Fruit fly (Drosophila melanogaster) whole organism, prepupa: Measurements from ENCODE around the gene ddbt.

Experiments
- Blimp-1 ChIP-seq: fragments of 200-800 bp; sonication (Bioruptor generic); optimal IDR thresholded peaks from 3 replicates; lab custom pipeline; 2017; ENCODE audit warnings: missing biosample characterization, missing genetic modification characterization, mild to moderate bottlenecking, moderate library complexity, missing genetic modification reagents
- CG10669 ChIP-seq: fragments of 200-800 bp; sonication (Bioruptor generic); optimal IDR thresholded peaks from 3 replicates; lab custom pipeline; 2018; ENCODE audit warnings: missing biosample characterization, mild to moderate bottlenecking, missing genetic modification characterization, moderate library complexity
- CG11294 ChIP-seq: fragments of 200-800 bp; sonication (Bioruptor generic); IDR thresholded peaks from 2 replicates; pipeline ENCODE4 v1.3.6; 2022; ENCODE audit warnings: missing biosample characterization, missing genetic modification characterization
- CG11902 ChIP-seq: fragments of 200-800 bp; sonication (Bioruptor generic); optimal IDR thresholded peaks from 3 replicates; lab custom pipeline; 2016; ENCODE audit warnings: missing biosample characterization, missing genetic modification characterization
- CG15336 ChIP-seq: fragments of 200-800 bp; sonication (Bioruptor generic); IDR thresholded peaks from 2 replicates; pipeline ENCODE4 v1.3.6; 2022; ENCODE audit warnings: missing biosample characterization, missing genetic modification characterization
- CG3919 ChIP-seq: fragments of 200-800 bp; sonication (Bioruptor generic); optimal IDR thresholded peaks from 3 replicates; lab custom pipeline; 2016; ENCODE audit warnings: missing biosample characterization, missing genetic modification characterization
- CG6163 ChIP-seq: fragments of 200-800 bp; sonication (Bioruptor generic); IDR thresholded peaks from 3 replicates; pipeline ENCODE4 v1.3.6; 2022; ENCODE audit warnings: missing biosample characterization, missing genetic modification characterization
- CG6276 ChIP-seq: fragments of 200-800 bp; sonication (Bioruptor generic); optimal IDR thresholded peaks from 2 replicates; lab custom pipeline; 2017; ENCODE audit warnings: missing biosample characterization, mild to moderate bottlenecking, missing genetic modification characterization
- CG6792 ChIP-seq: fragments of 200-800 bp; sonication (Bioruptor generic); optimal IDR thresholded peaks from 3 replicates; lab custom pipeline; 2016; ENCODE audit warnings: missing biosample characterization, missing genetic modification characterization
- CG6808 ChIP-seq: fragments of 200-800 bp; sonication (Bioruptor generic); optimal IDR thresholded peaks from 3 replicates; lab custom pipeline; 2017; ENCODE audit warnings: missing biosample characterization, missing genetic modification characterization, mild to moderate bottlenecking, moderate library complexity, missing genetic modification reagents
- CG6854 ChIP-seq: fragments of 200-800 bp; sonication (Bioruptor generic); optimal IDR thresholded peaks from 2 replicates; lab custom pipeline; 2017; ENCODE audit warnings: missing biosample characterization, mild to moderate bottlenecking, missing genetic modification characterization
- CG7368 ChIP-seq: fragments of 200-800 bp; sonication (Bioruptor generic); optimal IDR thresholded peaks from 3 replicates; lab custom pipeline; 2016; ENCODE audit warnings: missing biosample characterization, missing genetic modification characterization
- CG8119 ChIP-seq: fragments of 200-800 bp; sonication (Bioruptor generic); IDR thresholded peaks from 3 replicates; pipeline ENCODE4 v1.3.6; 2022; ENCODE audit warnings: missing biosample characterization, missing genetic modification characterization
- CG8319 ChIP-seq: fragments of 200-800 bp; sonication (Bioruptor generic); optimal IDR thresholded peaks from 3 replicates; lab custom pipeline; 2016; ENCODE audit warnings: missing biosample characterization, missing genetic modification characterization
- CG9139 ChIP-seq: fragments of 200-800 bp; sonication (Bioruptor generic); optimal IDR thresholded peaks from 3 replicates; lab custom pipeline; 2017; ENCODE audit warnings: missing biosample characterization, mild to moderate bottlenecking, missing genetic modification characterization
- Eip75B ChIP-seq: fragments of 200-800 bp; sonication (Bioruptor generic); optimal IDR thresholded peaks from 3 replicates; lab custom pipeline; 2016; ENCODE audit warnings: missing biosample characterization, missing genetic modification characterization
- Eip78C ChIP-seq: fragments of 200-800 bp; sonication (Bioruptor generic); peaks from one replicate; lab custom pipeline; 2016; ENCODE audit warnings: missing biosample characterization, missing genetic modification characterization
- Eip93F ChIP-seq: fragments of 200-800 bp; sonication (Bioruptor generic); optimal IDR thresholded peaks from 2 replicates; lab custom pipeline; 2016; ENCODE audit warnings: missing biosample characterization, mild to moderate bottlenecking, missing genetic modification characterization
- Ets21C ChIP-seq: fragments of 200-800 bp; sonication (Bioruptor generic); optimal IDR thresholded peaks from 3 replicates; lab custom pipeline; 2016; ENCODE audit warnings: missing biosample characterization, missing genetic modification characterization
- Ets96B ChIP-seq: fragments of 200-800 bp; optimal IDR thresholded peaks from 2 replicates; lab custom pipeline; 2019; ENCODE audit warnings: missing biosample characterization, mild to moderate bottlenecking, missing genetic modification characterization, moderate library complexity
- Gug ChIP-seq: fragments of 200-800 bp; sonication (Bioruptor generic); IDR thresholded peaks from 2 replicates; pipeline ENCODE4 v1.3.6; 2022; ENCODE audit warnings: missing biosample characterization, missing genetic modification characterization
- Hr39 ChIP-seq: fragments of 200-800 bp; sonication (Bioruptor generic); optimal IDR thresholded peaks from 2 replicates; lab custom pipeline; 2016; ENCODE audit warnings: missing biosample characterization, missing genetic modification characterization
- Lpt ChIP-seq: fragments of 200-800 bp; sonication (Bioruptor generic); optimal IDR thresholded peaks from 3 replicates; lab custom pipeline; 2016; ENCODE audit warnings: missing biosample characterization, missing genetic modification characterization
- Smox ChIP-seq: fragments of 200-800 bp; sonication (Bioruptor generic); optimal IDR thresholded peaks from 3 replicates; lab custom pipeline; 2016; ENCODE audit warnings: missing biosample characterization, missing genetic modification characterization
- Sox102F ChIP-seq: fragments of 200-800 bp; sonication (Bioruptor generic); optimal IDR thresholded peaks from 2 replicates; lab custom pipeline; 2016; ENCODE audit warnings: missing biosample characterization, mild to moderate bottlenecking, missing genetic modification characterization
- acj6 ChIP-seq: fragments of 200-800 bp; sonication (Bioruptor generic); optimal IDR thresholded peaks from 3 replicates; lab custom pipeline; 2016; ENCODE audit warnings: missing biosample characterization, missing genetic modification characterization
- cyc ChIP-seq: fragments of 200-800 bp; sonication (Bioruptor generic); optimal IDR thresholded peaks from 3 replicates; lab custom pipeline; 2016; ENCODE audit warnings: missing biosample characterization, missing genetic modification characterization
- dac ChIP-seq: fragments of 200-800 bp; sonication (Bioruptor generic); optimal IDR thresholded peaks from 2 replicates; lab custom pipeline; 2017; ENCODE audit warnings: missing biosample characterization, mild to moderate bottlenecking, missing genetic modification characterization
- dsx ChIP-seq: fragments of 200-800 bp; optimal IDR thresholded peaks from 3 replicates; lab custom pipeline; 2019; ENCODE audit warnings: missing biosample characterization, mild to moderate bottlenecking, missing genetic modification characterization, moderate library complexity; ENCODE audit not compliant: poor library complexity, severe bottlenecking
- eg ChIP-seq: fragments of 200-800 bp; sonication (Bioruptor generic); IDR thresholded peaks from 3 replicates; pipeline ENCODE4 v1.3.6; 2022; ENCODE audit warnings: missing biosample characterization, missing genetic modification characterization
- esn ChIP-seq: fragments of 200-800 bp; sonication (Bioruptor generic); optimal IDR thresholded peaks from 2 replicates; lab custom pipeline; 2016; ENCODE audit warnings: missing biosample characterization, mild to moderate bottlenecking, missing genetic modification characterization, moderate library complexity
- fd59A ChIP-seq: fragments of 200-800 bp; sonication (Bioruptor generic); optimal IDR thresholded peaks from 2 replicates; lab custom pipeline; 2017; ENCODE audit warnings: missing biosample characterization, mild to moderate bottlenecking, missing genetic modification characterization, missing genetic modification reagents
- fd85E ChIP-seq: fragments of 200-800 bp; sonication (Bioruptor generic); optimal IDR thresholded peaks from 3 replicates; lab custom pipeline; 2016; ENCODE audit warnings: missing biosample characterization, missing genetic modification characterization
- fkh ChIP-seq: fragments of 200-800 bp; sonication (Bioruptor generic); optimal IDR thresholded peaks from 3 replicates; lab custom pipeline; 2017; ENCODE audit warnings: missing biosample characterization, mild to moderate bottlenecking, missing genetic modification characterization, moderate library complexity
- pdm3 ChIP-seq: fragments of 200-800 bp; sonication (Bioruptor generic); optimal IDR thresholded peaks from 3 replicates; lab custom pipeline; 2016; ENCODE audit warnings: missing biosample characterization, missing genetic modification characterization
- ss ChIP-seq, 2 experiments: fragments of 200-800 bp; sonication (Bioruptor generic); optimal IDR thresholded peaks; 2 replicates in 1 of 2; 3 replicates in 1 of 2; lab custom pipeline; 2017 to 2018; ENCODE audit warnings: mild to moderate bottlenecking in 2 of 2, missing biosample characterization in 2 of 2, missing genetic modification characterization in 2 of 2, moderate library complexity in 1 of 2

ddbt gene

DNA sequence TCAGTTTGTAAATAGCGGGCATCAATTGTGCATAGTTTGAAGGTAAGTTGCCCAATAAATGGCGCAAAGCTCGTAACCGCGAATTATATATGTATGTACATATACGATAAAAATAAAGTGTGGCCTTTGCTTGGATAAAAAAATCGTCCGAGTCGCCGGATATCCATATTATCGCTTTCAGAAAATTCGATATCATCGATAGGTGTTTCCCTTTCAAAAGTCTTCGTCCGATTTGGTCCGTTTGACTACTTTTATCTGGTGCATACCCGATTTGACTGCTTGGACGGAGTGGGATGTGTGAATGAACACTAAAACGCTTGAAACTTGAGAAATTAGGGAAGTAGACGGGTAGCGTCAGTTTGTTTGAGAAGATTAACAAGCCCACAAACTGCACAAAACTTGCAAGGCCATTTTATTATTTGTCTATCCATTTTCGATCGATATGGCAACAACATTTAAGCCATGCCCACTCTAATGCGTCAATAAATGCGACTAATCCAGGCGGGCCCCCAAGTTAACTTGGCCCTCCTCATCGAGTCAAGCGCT, 12.3 kb downstream of the ddbt start:
- TF ChIP-seq pdm3 (GFP tag; lab: Kevin White, UChicago) (no peak), Eip78C (GFP tag; lab: Kevin White, UChicago) (peak; percentile 75), esn (GFP tag; lab: Kevin White, UChicago) (peak; percentile 5)

DNA sequence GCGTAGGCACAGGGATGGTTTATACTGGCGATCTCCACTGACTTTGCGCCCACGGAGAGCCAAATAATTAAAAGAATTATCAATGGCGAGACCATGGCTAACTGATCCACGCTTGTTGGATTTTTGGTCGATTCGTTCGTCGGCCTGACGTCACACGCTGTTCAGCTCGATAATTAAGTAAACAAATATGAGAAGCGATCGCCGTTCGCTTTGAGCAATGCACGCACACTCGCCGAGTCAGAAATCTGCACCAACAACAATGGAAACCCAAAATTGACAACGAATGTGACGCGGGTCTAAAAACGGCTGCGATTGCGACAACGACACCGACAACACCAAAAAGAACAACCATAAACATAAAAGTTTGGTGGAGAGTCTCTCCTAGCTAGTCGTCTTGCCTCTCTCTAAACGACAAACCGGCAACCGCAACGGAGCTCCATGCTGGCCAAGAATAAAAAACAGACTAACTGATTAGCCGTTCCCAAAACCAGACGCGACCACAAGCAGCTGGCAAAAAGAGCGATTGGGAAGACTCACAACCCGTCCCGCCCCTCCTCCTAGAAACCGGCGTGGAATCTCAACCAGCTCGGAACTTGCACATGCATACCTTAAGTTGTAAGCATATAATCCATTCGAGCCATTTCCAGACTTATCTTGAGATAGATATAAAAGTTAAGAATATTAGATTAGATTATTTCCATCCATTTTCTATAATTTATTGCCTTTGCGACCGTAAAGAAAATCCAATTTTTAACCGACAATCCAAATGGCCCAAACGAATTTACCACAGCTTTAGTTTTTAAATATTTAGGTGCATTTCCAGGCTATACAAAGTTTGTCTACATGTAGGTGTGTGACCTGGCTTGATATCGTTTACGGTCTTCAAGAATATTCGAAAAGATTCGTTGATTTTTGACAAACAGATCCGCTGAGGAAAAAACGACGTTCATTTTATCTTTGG, 15.2 kb downstream of the ddbt start, which contains the start of gene mthl9:
TSS of gene mthl9 (minus strand) at position 468 of the 961 bp plus-strand sequence.
- no peak for TF ChIP-seq CG11902 (GFP tag; lab: Kevin White, UChicago)
- no peak for TF ChIP-seq ss (GFP tag; optimal IDR thresholded peaks at IDR 0.05; lab: Kevin White, UChicago)
- no peak for TF ChIP-seq CG8119 (GFP tag; lab: Robert Waterston, UW)
- TF ChIP-seq Sox102F (GFP tag; lab: Kevin White, UChicago) = no peak
- TF ChIP-seq Hr39 (GFP tag; lab: Kevin White, UChicago) = no peak
- peak; percentile 39; the same call in 1 of the 2 replicates for TF ChIP-seq CG15336 (GFP tag; lab: Robert Waterston, UW)
- peak; percentile 9 for TF ChIP-seq Lpt (GFP tag; lab: Kevin White, UChicago)
- TF ChIP-seq Eip78C (GFP tag; lab: Kevin White, UChicago) = peak; percentile 21
- peak; percentile 23 for TF ChIP-seq esn (GFP tag; lab: Kevin White, UChicago)
- TF ChIP-seq CG6854 (GFP tag; lab: Kevin White, UChicago) = peak; percentile 56
- TF ChIP-seq CG10669 = peak; percentile 82

DNA sequence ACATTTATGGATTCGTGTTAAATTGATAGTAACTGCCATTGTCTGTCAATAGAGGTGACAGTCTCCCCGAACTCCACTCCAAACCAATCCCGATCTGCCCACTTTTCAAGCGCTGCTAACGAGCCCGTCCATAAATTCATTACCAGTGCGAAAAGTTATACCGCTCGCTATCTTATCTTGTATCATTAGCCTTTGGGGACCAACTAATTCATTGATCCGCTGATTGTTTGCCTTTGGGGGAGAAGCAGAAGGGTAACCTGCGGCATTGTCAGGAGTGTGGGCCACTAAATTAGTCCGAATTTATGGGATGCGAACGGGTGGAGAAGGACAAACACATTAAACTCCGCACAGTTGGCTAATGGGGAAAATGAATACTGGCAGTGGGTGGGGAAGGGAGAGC, 20.3 kb downstream of the ddbt start:
- TF ChIP-seq CG10669 = no peak
- TF ChIP-seq dac (GFP tag; lab: Kevin White, UChicago) = no peak
- no peak for TF ChIP-seq Ets96B
- no peak for TF ChIP-seq fd85E (GFP tag; lab: Kevin White, UChicago)
- no peak for TF ChIP-seq CG7368
- no peak for TF ChIP-seq CG6792
- TF ChIP-seq eg (GFP tag; lab: Robert Waterston, UW) = no peak
- TF ChIP-seq fd59A (GFP tag; lab: Kevin White, UChicago) = no peak
- TF ChIP-seq acj6 = no peak
- no peak for TF ChIP-seq Eip75B (GFP tag; lab: Kevin White, UChicago)
- TF ChIP-seq CG9139 (GFP tag; lab: Kevin White, UChicago) = no peak
- TF ChIP-seq CG11902 (GFP tag; lab: Kevin White, UChicago) = no peak
- TF ChIP-seq Gug (GFP tag; lab: Robert Waterston, UW) = no peak
- TF ChIP-seq Blimp-1 = no peak
- TF ChIP-seq dsx = no peak
- no peak for TF ChIP-seq Smox (GFP tag; lab: Kevin White, UChicago)
- TF ChIP-seq CG11294 (GFP tag; lab: Robert Waterston, UW) = no peak
- no peak for TF ChIP-seq Lpt (GFP tag; lab: Kevin White, UChicago)
- no peak for TF ChIP-seq CG6808

DNA sequence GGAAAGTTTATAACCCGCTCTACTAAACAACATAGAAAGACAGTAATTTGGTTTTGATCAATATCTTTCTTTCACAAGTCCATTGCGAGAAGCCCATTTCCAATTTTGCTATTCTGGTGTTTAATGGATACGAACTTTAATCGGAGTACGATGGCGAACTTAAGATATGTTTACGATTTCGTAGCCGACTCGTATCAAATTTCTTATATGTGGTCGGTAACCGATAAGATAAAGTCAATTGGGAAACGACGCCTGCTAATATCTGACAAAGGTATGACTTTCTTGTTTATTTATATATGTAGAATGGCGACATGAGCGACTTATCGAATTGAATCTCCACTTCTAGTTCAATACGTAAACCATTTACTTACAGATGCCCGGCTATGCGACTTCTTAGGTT, 21.2 kb downstream of the ddbt start:
- no peak for TF ChIP-seq CG6276 (GFP tag; lab: Kevin White, UChicago)
- TF ChIP-seq Eip93F (GFP tag; lab: Kevin White, UChicago) = peak; percentile 30

dm6 chr3L:339072-339471, 22.2 kb downstream of the ddbt start:
- TF ChIP-seq fd85E (GFP tag; lab: Kevin White, UChicago) (no peak), Ets21C (GFP tag; lab: Kevin White, UChicago) (no peak), fkh (GFP tag; lab: Kevin White, UChicago) (no peak), CG8319 (GFP tag; lab: Kevin White, UChicago) (no peak), CG6163 (GFP tag; lab: Robert Waterston, UW) (0 out of 3 replicates have a peak, but pooled peaks have one; percentile 13), Eip93F (GFP tag; lab: Kevin White, UChicago) (no peak), cyc (no peak), CG3919 (no peak)
